Fruit fly (Drosophila melanogaster) whole organism, embryonic: ENCODE measurements around the gene wb.

Source experiments
- Adf1 ChIP-seq: fragments of 200-800 bp; sonication (Bioruptor generic); IDR thresholded peaks from 2 replicates; pipeline ENCODE4 v1.3.6; 2022; ENCODE audit warnings: missing biosample characterization, missing genetic modification characterization
- Atf-2 ChIP-seq: fragments of 200-800 bp; sonication (Bioruptor generic); optimal IDR thresholded peaks from 2 replicates; lab custom pipeline; 2016; ENCODE audit warnings: missing biosample characterization, missing genetic modification characterization
- BtbVII ChIP-seq: fragments of 200-800 bp; sonication (Bioruptor generic); optimal IDR thresholded peaks from 3 replicates; lab custom pipeline; 2017; ENCODE audit warnings: missing biosample characterization, mild to moderate bottlenecking, missing genetic modification characterization
- CG10274 ChIP-seq: fragments of 200-800 bp; sonication (Bioruptor generic); optimal IDR thresholded peaks from 3 replicates; lab custom pipeline; 2017; ENCODE audit warnings: missing biosample characterization, mild to moderate bottlenecking, missing genetic modification characterization
- CG10654 ChIP-seq: fragments of 200-800 bp; sonication (Bioruptor generic); optimal IDR thresholded peaks from 2 replicates; lab custom pipeline; 2016; ENCODE audit warnings: missing biosample characterization, missing genetic modification characterization
- CG11696 ChIP-seq: fragments of 200-800 bp; sonication (Bioruptor generic); IDR thresholded peaks from 2 replicates; pipeline ENCODE4 v1.3.6; 2022; ENCODE audit warnings: missing biosample characterization, missing genetic modification characterization
- CG12155 ChIP-seq: fragments of 200-800 bp; sonication (Bioruptor generic); optimal IDR thresholded peaks from 3 replicates; lab custom pipeline; 2016; ENCODE audit warnings: missing biosample characterization, missing genetic modification characterization
- CG12236 ChIP-seq: fragments of 200-800 bp; sonication (Bioruptor generic); optimal IDR thresholded peaks from 2 replicates; lab custom pipeline; 2016; ENCODE audit warnings: missing biosample characterization, missing genetic modification characterization
- CG12391 ChIP-seq: fragments of 200-800 bp; sonication (Bioruptor generic); optimal IDR thresholded peaks from 3 replicates; lab custom pipeline; 2018; ENCODE audit warnings: missing biosample characterization, mild to moderate bottlenecking, missing genetic modification characterization, moderate library complexity
- CG13894 ChIP-seq: fragments of 200-800 bp; sonication (Bioruptor generic); optimal IDR thresholded peaks from 3 replicates; lab custom pipeline; 2018; ENCODE audit warnings: missing biosample characterization, mild to moderate bottlenecking, missing genetic modification characterization, moderate library complexity
- CG1602 ChIP-seq: fragments of 200-800 bp; sonication (Bioruptor generic); optimal IDR thresholded peaks from 3 replicates; lab custom pipeline; 2016; ENCODE audit warnings: missing biosample characterization, missing genetic modification characterization
- CG1603 ChIP-seq: fragments of 200-800 bp; sonication (Bioruptor generic); optimal IDR thresholded peaks from 2 replicates; lab custom pipeline; 2019; ENCODE audit warnings: missing biosample characterization, mild to moderate bottlenecking, missing genetic modification characterization, moderate library complexity
- CG1647 ChIP-seq: fragments of 200-800 bp; sonication (Bioruptor generic); optimal IDR thresholded peaks from 3 replicates; lab custom pipeline; 2016; ENCODE audit warnings: missing biosample characterization, missing genetic modification characterization
- CG1832 ChIP-seq: fragments of 200-800 bp; sonication (Bioruptor generic); optimal IDR thresholded peaks from 2 replicates; lab custom pipeline; 2017; ENCODE audit warnings: missing biosample characterization, mild to moderate bottlenecking, missing genetic modification characterization, inconsistent platforms
- CG18619 ChIP-seq: fragments of 200-800 bp; sonication (Bioruptor generic); optimal IDR thresholded peaks from 3 replicates; lab custom pipeline; 2017; ENCODE audit warnings: missing biosample characterization, mild to moderate bottlenecking, missing genetic modification characterization
- CG2875 ChIP-seq: fragments of 200-800 bp; sonication (Bioruptor generic); optimal IDR thresholded peaks from 2 replicates; lab custom pipeline; 2017; ENCODE audit warnings: missing biosample characterization, mild to moderate bottlenecking, missing genetic modification characterization, missing genetic modification reagents
- CG33213 ChIP-seq: fragments of 200-800 bp; sonication (Bioruptor generic); optimal IDR thresholded peaks from 3 replicates; lab custom pipeline; 2016; ENCODE audit warnings: missing biosample characterization, missing genetic modification characterization
- CG34224 ChIP-seq: fragments of 200-800 bp; sonication (Bioruptor generic); IDR thresholded peaks from 3 replicates; pipeline ENCODE4 v1.3.6; 2022; ENCODE audit warnings: missing biosample characterization, missing genetic modification characterization; ENCODE audit not compliant: partially characterized antibody
- CG4617 ChIP-seq: fragments of 200-800 bp; sonication (Bioruptor generic); optimal IDR thresholded peaks from 3 replicates; lab custom pipeline; 2016; ENCODE audit warnings: missing biosample characterization, missing genetic modification characterization, borderline replicate concordance
- CG4820 ChIP-seq: fragments of 200-800 bp; sonication (Bioruptor generic); optimal IDR thresholded peaks from 3 replicates; lab custom pipeline; 2016; ENCODE audit warnings: missing biosample characterization, missing genetic modification characterization
- CG6791 ChIP-seq: fragments of 200-800 bp; sonication (Bioruptor generic); IDR thresholded peaks from 3 replicates; pipeline ENCODE4 v1.3.6; 2022; ENCODE audit warnings: missing biosample characterization, missing genetic modification characterization; ENCODE audit not compliant: partially characterized antibody
- CG8478 ChIP-seq: fragments of >200 bp; optimal IDR thresholded peaks from 2 replicates; lab custom pipeline; 2018
- CG8924 ChIP-seq: fragments of 200-800 bp; optimal IDR thresholded peaks from 3 replicates; lab custom pipeline; 2019; ENCODE audit warnings: missing biosample characterization, mild to moderate bottlenecking, missing genetic modification characterization, moderate library complexity
- CG9797 ChIP-seq: fragments of 200-800 bp; sonication (Bioruptor generic); optimal IDR thresholded peaks from 3 replicates; lab custom pipeline; 2018; ENCODE audit warnings: missing biosample characterization, mild to moderate bottlenecking, missing genetic modification characterization
- Ets97D ChIP-seq: fragments of 200-800 bp; sonication (Bioruptor generic); optimal IDR thresholded peaks from 3 replicates; lab custom pipeline; 2016; ENCODE audit warnings: missing biosample characterization, missing genetic modification characterization
- Fer1 ChIP-seq: fragments of 200-800 bp; sonication (Bioruptor generic); optimal IDR thresholded peaks from 2 replicates; lab custom pipeline; 2017; ENCODE audit warnings: missing biosample characterization, mild to moderate bottlenecking, missing genetic modification characterization
- H15 ChIP-seq: fragments of 200-800 bp; sonication (Bioruptor generic); IDR thresholded peaks from 3 replicates; pipeline ENCODE4 v1.3.6; 2022; ENCODE audit warnings: missing biosample characterization, missing genetic modification characterization
- Hr39 ChIP-seq: fragments of >200 bp; optimal IDR thresholded peaks from 2 replicates; lab custom pipeline; 2017
- Jarid2 ChIP-seq: fragments of 200-800 bp; sonication (Bioruptor generic); optimal IDR thresholded peaks from 3 replicates; lab custom pipeline; 2017; ENCODE audit warnings: mild to moderate bottlenecking, missing biosample characterization, missing genetic modification reagents, missing genetic modification characterization
- MBD-R2 ChIP-seq: fragments of 200-800 bp; sonication (Bioruptor generic); IDR thresholded peaks from 2 replicates; pipeline ENCODE4 v1.3.6; 2022; ENCODE audit warnings: missing biosample characterization, missing genetic modification characterization
- Myb ChIP-seq: fragments of 200-800 bp; sonication (Bioruptor generic); optimal IDR thresholded peaks from 2 replicates; lab custom pipeline; 2016; ENCODE audit warnings: missing biosample characterization, missing genetic modification characterization
- NFAT ChIP-seq: fragments of 200-800 bp; sonication (Bioruptor generic); IDR thresholded peaks from 2 replicates; pipeline ENCODE4 v1.3.6; 2022; ENCODE audit warnings: missing biosample characterization, missing genetic modification characterization
- Oli ChIP-seq: fragments of 200-800 bp; sonication (Bioruptor generic); optimal IDR thresholded peaks from 2 replicates; lab custom pipeline; 2018; ENCODE audit warnings: missing biosample characterization, mild to moderate bottlenecking, missing genetic modification characterization, moderate library complexity
- Optix ChIP-seq: fragments of 200-800 bp; sonication (Bioruptor generic); IDR thresholded peaks from 3 replicates; pipeline ENCODE4 v1.3.6; 2022; ENCODE audit warnings: missing biosample characterization, missing genetic modification characterization
- PHDP ChIP-seq: fragments of 200-800 bp; sonication (Bioruptor generic); optimal IDR thresholded peaks from 3 replicates; lab custom pipeline; 2018; ENCODE audit warnings: missing biosample characterization, mild to moderate bottlenecking, missing genetic modification characterization, moderate library complexity
- Sry-δ ChIP-seq: fragments of 200-800 bp; sonication (Bioruptor generic); optimal IDR thresholded peaks from 2 replicates; lab custom pipeline; 2016; ENCODE audit warnings: missing biosample characterization, missing genetic modification characterization
- ac ChIP-seq: fragments of 200-800 bp; sonication (Bioruptor generic); optimal IDR thresholded peaks from 3 replicates; lab custom pipeline; 2017; ENCODE audit warnings: missing biosample characterization, mild to moderate bottlenecking, missing genetic modification characterization
- cad ChIP-seq: fragments of >200 bp; optimal IDR thresholded peaks from 2 replicates; lab custom pipeline; 2017; ENCODE audit warnings: missing biosample characterization, missing genetic modification characterization
- corto ChIP-seq: fragments of 200-800 bp; sonication (Bioruptor generic); optimal IDR thresholded peaks from 2 replicates; lab custom pipeline; 2016; ENCODE audit warnings: missing biosample characterization, mild to moderate bottlenecking, missing genetic modification characterization, moderate library complexity
- da ChIP-seq: fragments of 200-800 bp; sonication (Bioruptor generic); optimal IDR thresholded peaks from 2 replicates; lab custom pipeline; 2016; ENCODE audit warnings: missing biosample characterization, missing genetic modification characterization
- fru ChIP-seq: fragments of >200 bp; optimal IDR thresholded peaks from 2 replicates; lab custom pipeline; 2017
- hkb ChIP-seq, 2 experiments: fragments of 200-800 bp in 1 of 2; fragments of >200 bp in 1 of 2; sonication (Bioruptor generic) in 1 of 2; IDR thresholded peaks in 1 of 2; optimal IDR thresholded peaks in 1 of 2; 2 replicates each; pipeline versions ENCODE4 v1.3.6 to Lab custom; 2017 to 2022; ENCODE audit warnings: missing biosample characterization in 1 of 2, missing genetic modification characterization in 1 of 2
- luna ChIP-seq: fragments of 200-800 bp; sonication (Bioruptor generic); optimal IDR thresholded peaks from 2 replicates; lab custom pipeline; 2016; ENCODE audit warnings: missing biosample characterization, missing genetic modification characterization
- p53 ChIP-seq: fragments of 200-800 bp; sonication (Bioruptor generic); optimal IDR thresholded peaks from 2 replicates; lab custom pipeline; 2016; ENCODE audit warnings: missing biosample characterization, missing genetic modification characterization
- pros ChIP-seq: fragments of 200-800 bp; sonication (Bioruptor generic); optimal IDR thresholded peaks from 3 replicates; lab custom pipeline; 2019; ENCODE audit warnings: missing biosample characterization, mild to moderate bottlenecking, missing genetic modification characterization, moderate library complexity
- row ChIP-seq: fragments of 200-800 bp; sonication (Bioruptor generic); IDR thresholded peaks from 3 replicates; pipeline ENCODE4 v1.3.6; 2022; ENCODE audit warnings: missing biosample characterization, missing genetic modification characterization
- run ChIP-seq: fragments of 200-800 bp; sonication (Bioruptor generic); optimal IDR thresholded peaks from 3 replicates; lab custom pipeline; 2018; ENCODE audit warnings: missing biosample characterization, mild to moderate bottlenecking, missing genetic modification characterization
- sens-2 ChIP-seq: fragments of 200-800 bp; sonication (Bioruptor generic); IDR thresholded peaks from 2 replicates; pipeline ENCODE4 v1.3.6; 2022; ENCODE audit warnings: missing biosample characterization, missing genetic modification characterization
- slp2 ChIP-seq: fragments of 200-800 bp; sonication (Bioruptor generic); optimal IDR thresholded peaks from 2 replicates; lab custom pipeline; 2016; ENCODE audit warnings: missing biosample characterization, missing genetic modification characterization
- zfh2 ChIP-seq: fragments of 200-800 bp; sonication (Bioruptor generic); optimal IDR thresholded peaks from 2 replicates; lab custom pipeline; 2016; ENCODE audit warnings: missing biosample characterization, missing genetic modification characterization

Gene wb

DNA sequence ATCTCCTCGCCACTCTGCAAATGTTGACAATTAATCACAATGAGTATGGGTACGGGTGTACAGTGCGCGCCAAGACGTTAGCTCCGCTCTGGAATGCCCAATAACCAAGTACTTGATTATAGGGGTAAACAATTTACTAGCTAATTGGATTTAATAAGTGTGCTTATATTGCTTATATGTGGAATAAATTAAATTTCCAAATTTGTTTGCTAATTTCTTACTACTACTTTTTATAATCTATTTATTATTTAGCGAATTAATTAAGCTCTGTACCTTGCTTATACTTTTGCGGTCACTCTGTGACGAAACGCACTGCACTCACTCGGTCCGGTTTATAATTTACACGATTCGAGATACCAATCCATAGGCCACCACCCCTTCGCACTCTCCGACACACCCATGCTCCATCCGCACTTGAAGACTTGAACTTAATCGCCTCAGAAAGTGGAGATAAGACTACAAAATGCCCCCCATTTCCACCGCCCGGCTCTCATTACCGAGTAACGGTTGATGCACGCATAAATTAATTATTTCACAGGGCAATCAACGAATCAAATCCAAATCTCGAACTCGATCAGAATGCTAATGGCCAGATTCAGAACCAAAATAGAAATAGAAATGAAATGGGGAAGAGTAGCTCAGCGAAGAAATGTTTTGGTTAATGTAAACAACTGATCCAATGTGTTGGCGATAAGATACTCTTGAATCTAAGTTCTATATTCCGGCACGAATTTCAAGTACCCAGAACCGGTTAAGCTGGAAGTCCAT lies 25.1 kb upstream of the wb start (continued):
- TF ChIP-seq Atf-2 (GFP tag; lab: Kevin White, UChicago) (no peak), Jarid2 (peak; percentile 9), CG34224 (GFP tag; lab: Robert Waterston, UW) (no peak), Adf1 (GFP tag; lab: Robert Waterston, UW) (no peak), CG1603 (tag; lab: Kevin White, UChicago) (peak; percentile 11), NFAT (no peak), luna (GFP tag; lab: Kevin White, UChicago) (no peak), CG1832 (GFP tag; lab: Kevin White, UChicago) (no peak), zfh2 (GFP tag; lab: Kevin White, UChicago) (no peak), p53 (GFP tag; lab: Kevin White, UChicago) (no peak), CG2875 (peak; percentile 1), CG10654 (GFP tag; lab: Kevin White, UChicago) (no peak), Ets97D (GFP tag; lab: Kevin White, UChicago) (no peak), Myb (no peak), CG33213 (GFP tag; lab: Kevin White, UChicago) (no peak), sens-2 (GFP tag; lab: Robert Waterston, UW) (0 out of 2 replicates have a peak, but pooled peaks have one; percentile 20), CG4820 (peak; percentile 38), row (peak; percentile 47; the same call in 2 of the 3 replicates), Oli (peak; percentile 65), run (tag; lab: Kevin White, UChicago) (no peak), CG12236 (GFP tag; lab: Kevin White, UChicago) (no peak), CG11696 (GFP tag; lab: Robert Waterston, UW) (peak; percentile 62), CG9797 (GFP tag; lab: Kevin White, UChicago) (no peak), CG13894 (tag; lab: Kevin White, UChicago) (no peak), pros (GFP tag; lab: Kevin White, UChicago) (no peak), CG6791 (GFP tag; lab: Robert Waterston, UW) (no peak), CG1602 (GFP tag; lab: Kevin White, UChicago) (peak; percentile 44), CG18619 (peak; percentile 6), corto (no peak), H15 (GFP tag; lab: Robert Waterston, UW) (0 out of 3 replicates have a peak, but pooled peaks have one; percentile 28), MBD-R2 (GFP tag; lab: Robert Waterston, UW) (no peak), CG10274 (no peak), CG1647 (GFP tag; lab: Kevin White, UChicago) (no peak), fru (no peak), slp2 (no peak), CG8924 (tag; lab: Kevin White, UChicago) (peak; percentile 45), PHDP (tag; lab: Kevin White, UChicago) (peak; percentile 37), hkb (optimal IDR thresholded peaks at IDR 0.05; lab: Kevin White, UChicago) (no peak), hkb (GFP tag; IDR thresholded peaks at IDR 0.05; lab: Robert Waterston, UW) (no peak; the same call in none of the 2 replicates), Fer1 (GFP tag; lab: Kevin White, UChicago) (no peak), CG4617 (GFP tag; lab: Kevin White, UChicago) (no peak), CG8478 (lab: Kevin White, UChicago) (no peak), ac (GFP tag; lab: Kevin White, UChicago) (no peak), CG12391 (tag; lab: Kevin White, UChicago) (peak; percentile 58), da (GFP tag; lab: Kevin White, UChicago) (no peak), CG12155 (GFP tag; lab: Kevin White, UChicago) (no peak), BtbVII (GFP tag; lab: Kevin White, UChicago) (no peak), cad (no peak), Hr39 (lab: Kevin White, UChicago) (no peak), Sry-δ (no peak), Optix (GFP tag; lab: Robert Waterston, UW) (0 out of 3 replicates have a peak, but pooled peaks have one; percentile 21)
